Worm (Caenorhabditis elegans): ENCODE results near the gene C27C12.4.

ce11 chrX:14885855-14886254, 32.0 kb downstream of the C27C12.4 start:
- TF ChIP-seq lin-15B (tag; optimal IDR thresholded peaks at IDR 0.05) (no peak), nhr-11 (tag; optimal IDR thresholded peaks at IDR 0.05) (no peak), egl-27 (tag; optimal IDR thresholded peaks at IDR 0.05) (no peak), skn-1 (tag; optimal IDR thresholded peaks at IDR 0.05) (no peak), aly-2 (tag; optimal IDR thresholded peaks at IDR 0.05) (no peak)
